Worm (Caenorhabditis elegans): Measurements from ENCODE around the gene H09F14.1.

DNA sequence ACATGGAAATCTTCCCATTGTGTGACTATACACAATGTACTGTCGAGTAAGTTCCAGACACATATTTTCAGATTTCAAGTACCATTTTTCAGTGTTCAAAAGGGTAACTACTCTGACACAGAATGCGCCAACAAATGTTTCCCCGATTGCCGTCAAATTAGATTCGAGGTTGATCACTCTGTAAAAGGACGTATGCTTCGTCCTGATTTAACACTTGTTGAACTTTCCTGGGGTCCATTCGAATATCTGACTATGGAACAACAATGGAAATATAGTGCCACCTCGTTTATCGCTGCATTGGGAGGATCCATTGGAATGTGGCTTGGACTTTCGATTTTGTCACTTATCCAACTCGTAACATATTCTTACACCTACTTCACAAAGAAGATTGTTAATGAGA, 41.2 kb downstream of the H09F14.1 start:
- TF ChIP-seq W03F9.2 (tag; optimal IDR thresholded peaks at IDR 0.05), result no peak
- TF ChIP-seq him-1 (tag; optimal IDR thresholded peaks at IDR 0.05), result no peak
- no peak for TF ChIP-seq dao-5 (tag; optimal IDR thresholded peaks at IDR 0.05)
